Fruit fly (Drosophila melanogaster) whole organism: ENCODE data around the gene CG6893.

ENCODE experiments used
- CG8478 ChIP-seq: fragments of >200 bp; optimal IDR thresholded peaks from 2 replicates; lab custom pipeline; 2018; ENCODE audit warnings: inconsistent platforms
- Dll ChIP-seq: fragments of >200 bp; optimal IDR thresholded peaks from 2 replicates; lab custom pipeline; 2017
- pan ChIP-seq: fragments of >200 bp; optimal IDR thresholded peaks from 2 replicates; lab custom pipeline; 2017
- psq ChIP-seq: fragments of >200 bp; optimal IDR thresholded peaks from 2 replicates; lab custom pipeline; 2017
- usp ChIP-seq: fragments of >200 bp; optimal IDR thresholded peaks from 2 replicates; lab custom pipeline; 2017; ENCODE audit warnings: missing biosample characterization, missing genetic modification characterization, mixed read lengths

dm6 chr3L:18744188-18744587, 50.2 kb downstream of the CG6893 start, which contains the start of gene CG6885:
- TF ChIP-seq usp (GFP tag; lab: Kevin White, UChicago) (no peak), CG8478 (no peak), psq (lab: Kevin White, UChicago) (no peak), Dll (no peak), pan (lab: Kevin White, UChicago) (no peak)
